Fruit fly (Drosophila melanogaster): ENCODE measurements around the gene CG4022.
A peak's percentile ranks its signal among the peaks of the same experiment; 100 is the strongest.

Gene CG4022

DNA sequence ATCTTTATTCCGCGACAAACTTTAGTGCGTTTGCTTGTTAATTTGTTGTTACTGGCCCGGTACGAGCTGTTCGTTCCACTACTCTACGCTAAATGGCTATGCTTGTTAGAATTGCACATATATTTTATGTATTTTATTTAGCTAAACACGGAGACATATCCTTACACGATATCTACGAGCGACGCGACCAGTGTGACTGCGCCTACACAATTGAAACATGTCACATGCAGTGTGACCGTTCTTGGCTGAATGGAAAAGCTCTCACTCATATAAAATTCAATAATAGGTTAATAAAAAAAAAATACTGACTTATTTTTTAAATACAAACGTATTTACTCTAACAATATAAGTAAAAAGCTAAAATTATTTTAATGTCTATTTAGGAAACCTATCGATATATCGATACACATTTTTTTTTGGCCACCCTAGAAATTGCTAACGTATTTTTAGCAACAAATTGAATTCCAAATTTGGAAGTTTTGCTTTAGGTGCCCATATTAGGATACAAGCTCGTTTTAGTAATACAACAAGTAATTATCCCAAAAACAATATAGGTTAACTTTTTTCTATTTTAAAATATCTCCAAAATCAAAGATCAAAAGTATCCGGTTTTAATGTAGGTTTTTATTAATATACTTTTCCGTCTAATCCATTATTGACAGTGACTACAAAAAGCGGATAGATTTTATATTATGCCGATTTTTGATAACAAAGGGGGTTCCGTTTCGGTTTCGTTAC lies 11.4 kb downstream of the CG4022 start, which contains the start of gene CG4080 (continued):
- TF ChIP-seq CG13424 (tag; optimal IDR thresholded peaks at IDR 0.05) (peak; percentile 17), CG17802 (tag; optimal IDR thresholded peaks at IDR 0.05) (no peak), bsh (GFP tag; optimal IDR thresholded peaks at IDR 0.05) (peak in 1 of 2 experiments; percentile 22), Gug (GFP tag; IDR thresholded peaks at IDR 0.05) (no peak), CG17612 (GFP tag; IDR thresholded peaks at IDR 0.05) (no peak), insv (GFP tag; optimal IDR thresholded peaks at IDR 0.05) (peak in 1 of 2 experiments; percentile 25), dati (GFP tag; IDR thresholded peaks at IDR 0.05) (no peak)

DNA sequence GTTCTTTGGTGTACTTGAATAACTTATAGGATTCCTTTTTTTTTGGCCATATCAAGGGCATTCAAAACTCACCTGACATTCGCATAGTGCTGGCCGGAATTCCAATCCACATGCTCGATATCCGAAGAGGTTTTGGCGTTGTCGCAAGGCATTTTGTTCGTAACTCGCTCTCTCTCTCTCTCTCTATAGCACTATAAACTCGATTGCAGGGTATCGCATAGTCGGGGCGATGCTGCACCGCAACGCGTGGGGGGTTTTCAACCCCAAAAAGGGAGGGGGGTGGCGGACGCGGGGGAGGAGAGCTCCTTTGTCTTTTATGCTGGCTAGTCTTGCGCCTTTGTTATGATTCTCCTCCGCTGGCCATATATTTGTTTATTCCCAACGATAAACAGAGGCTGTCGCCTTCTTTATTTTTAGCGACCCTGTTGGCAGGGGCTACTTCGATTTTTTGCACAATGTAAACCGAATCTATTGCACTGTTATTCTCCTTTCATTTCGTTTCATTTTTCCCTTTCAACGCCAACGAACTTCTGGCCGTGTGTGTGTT lies 12.1 kb downstream of the CG4022 start:
- TF ChIP-seq Sox102F (GFP tag; optimal IDR thresholded peaks at IDR 0.05) (no peak), tio (GFP tag; optimal IDR thresholded peaks at IDR 0.05) (no peak), ERR (GFP tag; optimal IDR thresholded peaks at IDR 0.05) (no peak), cato (GFP tag; optimal IDR thresholded peaks at IDR 0.05; ENCODE audit: borderline replicate concordance) (no peak), ci (GFP tag; IDR thresholded peaks at IDR 0.05) (peak; percentile 54; the same call in 2 of the 3 replicates), Dad (GFP tag; optimal IDR thresholded peaks at IDR 0.05) (no peak), sug (tag; optimal IDR thresholded peaks at IDR 0.05) (peak; percentile 30), CG4282 (GFP tag; optimal IDR thresholded peaks at IDR 0.05) (no peak), CG11560 (tag; IDR thresholded peaks at IDR 0.05) (no peak), dati (GFP tag; IDR thresholded peaks at IDR 0.05) (no peak), pzg (GFP tag; optimal IDR thresholded peaks at IDR 0.05) (no peak), run (tag; optimal IDR thresholded peaks at IDR 0.05) (no peak), D19A (tag; optimal IDR thresholded peaks at IDR 0.05) (peak; percentile 85), CG12659 (GFP tag; optimal IDR thresholded peaks at IDR 0.05) (no peak), pho (GFP tag; optimal IDR thresholded peaks at IDR 0.05) (no peak), CG6813 (GFP tag; optimal IDR thresholded peaks at IDR 0.05) (no peak), gem (tag; optimal IDR thresholded peaks at IDR 0.05) (peak; percentile 24), CG6175 (GFP tag; IDR thresholded peaks at IDR 0.05) (peak; percentile 38; the same call in 1 of the 3 replicates), Lim3 (GFP tag; IDR thresholded peaks at IDR 0.05) (no peak), CG3838 (GFP tag; optimal IDR thresholded peaks at IDR 0.05) (no peak), C15 (GFP tag; IDR thresholded peaks at IDR 0.05) (no peak), CG7745 (tag; optimal IDR thresholded peaks at IDR 0.05) (no peak), CG11247 (GFP tag; IDR thresholded peaks at IDR 0.05) (0 out of 2 replicates have a peak, but pooled peaks have one; percentile 11), gce (GFP tag; IDR thresholded peaks at IDR 0.05) (no peak), CG14965 (GFP tag; optimal IDR thresholded peaks at IDR 0.05; ENCODE audit: borderline replicate concordance) (no peak), CG43689 (GFP tag; IDR thresholded peaks at IDR 0.05) (no peak), lilli (GFP tag; optimal IDR thresholded peaks at IDR 0.05) (no peak), lbe (GFP tag; optimal IDR thresholded peaks at IDR 0.05) (no peak), CG31365 (tag; optimal IDR thresholded peaks at IDR 0.05) (no peak), TFAM (GFP tag; optimal IDR thresholded peaks at IDR 0.05) (no peak), CG12744 (GFP tag; optimal IDR thresholded peaks at IDR 0.05) (no peak), E2f1 (GFP tag; IDR thresholded peaks at IDR 0.05) (no peak), az2 (GFP tag; optimal IDR thresholded peaks at IDR 0.05) (no peak), CG32532 (GFP tag; IDR thresholded peaks at IDR 0.05) (peak; percentile 37), CG10209 (GFP tag; optimal IDR thresholded peaks at IDR 0.05) (no peak), onecut (GFP tag; IDR thresholded peaks at IDR 0.05) (no peak; the same call in 1 of the 2 replicates), zfh1 (GFP tag; IDR thresholded peaks at IDR 0.05) (no peak), CG42726 (GFP tag; IDR thresholded peaks at IDR 0.05; ENCODE audit: partially characterized antibody) (no peak), CG17361 (GFP tag; IDR thresholded peaks at IDR 0.05) (no peak), Hsf (GFP tag; optimal IDR thresholded peaks at IDR 0.05) (no peak), CG6254 (GFP tag; optimal IDR thresholded peaks at IDR 0.05) (no peak), Blimp-1 (GFP tag; optimal IDR thresholded peaks at IDR 0.05) (no peak)

Measured in whole organism, embryonic.